Fruit fly (Drosophila melanogaster) Kc167 (cell line): ENCODE results near the gene klu.

Source experiments
- Myc ChIP-seq: fragments of >200 bp; optimal IDR thresholded peaks from 2 replicates; lab custom pipeline; 2017; ENCODE audit warnings: missing external identifiers
- Sin3A ChIP-seq: fragments of >200 bp; optimal IDR thresholded peaks from 2 replicates; lab custom pipeline; 2018; ENCODE audit warnings: missing external identifiers
- h ChIP-seq: fragments of >200 bp; optimal IDR thresholded peaks from 3 replicates; lab custom pipeline; 2018; ENCODE audit warnings: missing external identifiers
- insv ChIP-seq: fragments of >200 bp; optimal IDR thresholded peaks from 3 replicates; lab custom pipeline; 2018; ENCODE audit warnings: missing external identifiers
- psq ChIP-seq: fragments of >200 bp; optimal IDR thresholded peaks from 2 replicates; lab custom pipeline; 2017; ENCODE audit warnings: missing external identifiers
- ttk ChIP-seq: sonication (Bioruptor generic); optimal IDR thresholded peaks from 2 replicates; lab custom pipeline; 2017; ENCODE audit warnings: missing external identifiers

klu gene

dm6 chr3L:11004739-11005476 lies 4.1 kb downstream of the klu start:
- TF ChIP-seq Myc (lab: Kevin White, UChicago) = no peak
- no peak for TF ChIP-seq Sin3A
- TF ChIP-seq psq (lab: Kevin White, UChicago) = no peak
- no peak for TF ChIP-seq insv
- no peak for TF ChIP-seq ttk (lab: Kevin White, UChicago)
- TF ChIP-seq h (lab: Kevin White, UChicago) = no peak

dm6 chr3L:11003980-11004379 lies 5.0 kb downstream of the klu start:
- TF ChIP-seq Myc (lab: Kevin White, UChicago) = no peak
- no peak for TF ChIP-seq h (lab: Kevin White, UChicago)
- no peak for TF ChIP-seq ttk (lab: Kevin White, UChicago)
- TF ChIP-seq Sin3A = no peak
- no peak for TF ChIP-seq insv
- no peak for TF ChIP-seq psq (lab: Kevin White, UChicago)

dm6 chr3L:11002923-11003322 lies 6.1 kb downstream of the klu start:
- TF ChIP-seq psq (lab: Kevin White, UChicago) = no peak
- TF ChIP-seq Myc (lab: Kevin White, UChicago) = no peak
- TF ChIP-seq ttk (lab: Kevin White, UChicago) = no peak
- no peak for TF ChIP-seq Sin3A
- no peak for TF ChIP-seq h (lab: Kevin White, UChicago)
- TF ChIP-seq insv = no peak

dm6 chr3L:11001719-11002118 lies 7.3 kb downstream of the klu start:
- TF ChIP-seq psq (lab: Kevin White, UChicago) (no peak), Sin3A (no peak), insv (no peak), ttk (lab: Kevin White, UChicago) (no peak), Myc (lab: Kevin White, UChicago) (no peak), h (lab: Kevin White, UChicago) (no peak)

- no peak for TF ChIP-seq ttk (lab: Kevin White, UChicago)
Observed at dm6 chr3L:10999558-10999957, 9.4 kb downstream of the klu start.

dm6 chr3L:10997240-10997830 lies 11.7 kb downstream of the klu start:
- no peak for TF ChIP-seq Myc (lab: Kevin White, UChicago)
- TF ChIP-seq psq (lab: Kevin White, UChicago) = no peak
- no peak for TF ChIP-seq Sin3A
- no peak for TF ChIP-seq insv
- no peak for TF ChIP-seq ttk (lab: Kevin White, UChicago)
- no peak for TF ChIP-seq h (lab: Kevin White, UChicago)

- TF ChIP-seq h (lab: Kevin White, UChicago) (no peak), insv (no peak), ttk (lab: Kevin White, UChicago) (no peak), Sin3A (no peak), psq (lab: Kevin White, UChicago) (no peak), Myc (lab: Kevin White, UChicago) (no peak)
Observed at dm6 chr3L:10991242-10992021, 17.6 kb downstream of the klu start.

dm6 chr3L:10989873-10990272 lies 19.1 kb downstream of the klu start:
- TF ChIP-seq Sin3A = no peak
- no peak for TF ChIP-seq insv
- no peak for TF ChIP-seq Myc (lab: Kevin White, UChicago)
- no peak for TF ChIP-seq psq (lab: Kevin White, UChicago)
- no peak for TF ChIP-seq ttk (lab: Kevin White, UChicago)
- no peak for TF ChIP-seq h (lab: Kevin White, UChicago)

- TF ChIP-seq h (lab: Kevin White, UChicago) (no peak), Sin3A (no peak), insv (no peak)
Observed at dm6 chr3L:10989305-10989704, 19.7 kb downstream of the klu start.

- TF ChIP-seq Sin3A = no peak
- TF ChIP-seq psq (lab: Kevin White, UChicago) = no peak
- no peak for TF ChIP-seq ttk (lab: Kevin White, UChicago)
- no peak for TF ChIP-seq h (lab: Kevin White, UChicago)
- TF ChIP-seq insv = no peak
- TF ChIP-seq Myc (lab: Kevin White, UChicago) = no peak
Observed at dm6 chr3L:10988559-10988958, 20.4 kb downstream of the klu start.

- no peak for TF ChIP-seq Sin3A
- no peak for TF ChIP-seq ttk (lab: Kevin White, UChicago)
- TF ChIP-seq h (lab: Kevin White, UChicago) = no peak
- no peak for TF ChIP-seq psq (lab: Kevin White, UChicago)
- TF ChIP-seq Myc (lab: Kevin White, UChicago) = no peak
- TF ChIP-seq insv = no peak
Observed at dm6 chr3L:10986613-10987012, 22.4 kb downstream of the klu start.

dm6 chr3L:10985592-10985991 lies 23.4 kb downstream of the klu start:
- no peak for TF ChIP-seq Myc (lab: Kevin White, UChicago)
- no peak for TF ChIP-seq h (lab: Kevin White, UChicago)
- no peak for TF ChIP-seq psq (lab: Kevin White, UChicago)
- no peak for TF ChIP-seq insv
- no peak for TF ChIP-seq ttk (lab: Kevin White, UChicago)
- TF ChIP-seq Sin3A = no peak
